Worm (Caenorhabditis elegans) whole organism, mixed stage, embryonic: ENCODE results near the gene gldi-8.

Experiments
- blmp-1 ChIP-seq: fragments of 150-350 bp; optimal IDR thresholded peaks from 2 replicates; lab custom pipeline; 2014; ENCODE audit warnings: missing biosample characterization, missing genetic modification characterization
- ces-1 ChIP-seq: fragments of 150-350 bp; optimal IDR thresholded peaks from 2 replicates; lab custom pipeline; 2014; ENCODE audit warnings: missing biosample characterization, missing genetic modification reagents, missing genetic modification characterization
- elt-1 ChIP-seq: sonication (generic microtip); optimal IDR thresholded peaks from 2 replicates; lab custom pipeline; 2017; ENCODE audit warnings: missing genetic modification characterization, mild to moderate bottlenecking, missing compliant biosample characterization, antibody characterized with exemption, moderate library complexity, borderline replicate concordance; ENCODE audit not compliant: insufficient read depth
- elt-3 ChIP-seq: fragments of 150-350 bp; optimal IDR thresholded peaks from 2 replicates; lab custom pipeline; 2014; ENCODE audit warnings: missing biosample characterization, missing genetic modification characterization
- lsy-2 ChIP-seq: fragments of 150-350 bp; optimal IDR thresholded peaks from 2 replicates; lab custom pipeline; 2014; ENCODE audit warnings: missing biosample characterization, missing genetic modification characterization
- mep-1 ChIP-seq: fragments of 150-350 bp; optimal IDR thresholded peaks from 2 replicates; lab custom pipeline; 2017; ENCODE audit warnings: missing biosample characterization, missing genetic modification reagents, missing genetic modification characterization, inconsistent platforms
- nhr-12 ChIP-seq: fragments of 150-350 bp; optimal IDR thresholded peaks from 2 replicates; lab custom pipeline; 2014; ENCODE audit warnings: missing biosample characterization, missing genetic modification characterization
- nhr-2 ChIP-seq: fragments of 150-350 bp; optimal IDR thresholded peaks from 2 replicates; lab custom pipeline; 2014; ENCODE audit warnings: missing biosample characterization, missing genetic modification characterization
- nhr-76 ChIP-seq: sonication (generic microtip); optimal IDR thresholded peaks from 2 replicates; lab custom pipeline; 2017; ENCODE audit warnings: missing biosample characterization, missing genetic modification characterization
- pha-4 ChIP-seq: fragments of 150-350 bp; optimal IDR thresholded peaks from 2 replicates; lab custom pipeline; 2018; ENCODE audit warnings: missing biosample characterization, missing genetic modification reagents, missing genetic modification characterization
- sem-2 ChIP-seq: fragments of 200-800 bp; sonication (Bioruptor generic); optimal IDR thresholded peaks from 2 replicates; lab custom pipeline; 2018; ENCODE audit warnings: mild to moderate bottlenecking, missing genetic modification characterization, missing compliant biosample characterization
- snpc-4 ChIP-seq: fragments of 150-350 bp; optimal IDR thresholded peaks from 2 replicates; lab custom pipeline; 2014; ENCODE audit warnings: missing biosample characterization, missing genetic modification characterization
- unc-62 ChIP-seq: fragments of 150-350 bp; optimal IDR thresholded peaks from 2 replicates; lab custom pipeline; 2014; ENCODE audit warnings: missing biosample characterization, missing genetic modification reagents, missing genetic modification characterization
- ztf-11 ChIP-seq: fragments of 150-350 bp; optimal IDR thresholded peaks from 2 replicates; lab custom pipeline; 2014; ENCODE audit warnings: missing biosample characterization, missing genetic modification characterization

ce11 chrIII:12556104-12556503 is 43.4 kb downstream of the gldi-8 start:
- no peak for TF ChIP-seq ztf-11
- TF ChIP-seq mep-1, result no peak
- TF ChIP-seq ces-1 (GFP tag; lab: Kevin White, UChicago), result peak; percentile 51
- no peak for TF ChIP-seq elt-1 (tag; lab: Kevin White, UChicago)
- TF ChIP-seq blmp-1, result no peak
- TF ChIP-seq elt-3, result no peak
- peak; percentile 18 for TF ChIP-seq pha-4
- no peak for TF ChIP-seq nhr-2
- no peak for TF ChIP-seq sem-2 (GFP tag; lab: Kevin White, UChicago)
- no peak for TF ChIP-seq snpc-4 (tag; lab: Kevin White, UChicago)
- TF ChIP-seq unc-62, result no peak
- no peak for TF ChIP-seq lsy-2
- TF ChIP-seq nhr-12, result no peak
- no peak for TF ChIP-seq nhr-76
